Fruit fly (Drosophila melanogaster) Kc167 (cell line): Measurements from ENCODE around the gene put.

Experiments used
- Myc ChIP-seq: fragments of >200 bp; optimal IDR thresholded peaks from 2 replicates; lab custom pipeline; 2017; ENCODE audit warnings: missing external identifiers
- h ChIP-seq: fragments of >200 bp; optimal IDR thresholded peaks from 3 replicates; lab custom pipeline; 2018; ENCODE audit warnings: missing external identifiers
- psq ChIP-seq: fragments of >200 bp; optimal IDR thresholded peaks from 2 replicates; lab custom pipeline; 2017; ENCODE audit warnings: missing external identifiers
- ttk ChIP-seq: sonication (Bioruptor generic); optimal IDR thresholded peaks from 2 replicates; lab custom pipeline; 2017; ENCODE audit warnings: missing external identifiers

dm6 chr3R:14631911-14632310, 6.4 kb upstream of the put start:
- TF ChIP-seq psq (lab: Kevin White, UChicago) (no peak), ttk (no peak), h (lab: Kevin White, UChicago) (no peak), Myc (lab: Kevin White, UChicago) (no peak)
